Worm (Caenorhabditis elegans) whole organism, L4/young adult: ENCODE measurements around the gene Y104H12D.2.

Source experiments
- W03F9.2 ChIP-seq: fragments of 150-350 bp; optimal IDR thresholded peaks from 2 replicates; lab custom pipeline; 2014; ENCODE audit warnings: missing biosample characterization, missing genetic modification characterization
- dao-5 ChIP-seq: sonication (generic microtip); optimal IDR thresholded peaks from 2 replicates; lab custom pipeline; 2016; ENCODE audit warnings: missing genotype, missing genetic modification characterization, moderate library complexity, missing compliant biosample characterization
- him-1 ChIP-seq: sonication (generic microtip); optimal IDR thresholded peaks from 2 replicates; lab custom pipeline; 2016; ENCODE audit warnings: missing genotype, missing genetic modification reagents, missing genetic modification characterization, missing compliant biosample characterization

ce11 chrIV:1209320-1209719 lies 31.5 kb downstream of the Y104H12D.2 start:
- TF ChIP-seq dao-5 (tag; lab: Kevin White, UChicago) (no peak), him-1 (tag; lab: Kevin White, UChicago) (no peak), W03F9.2 (tag; lab: Kevin White, UChicago) (no peak)
